Worm (Caenorhabditis elegans): ENCODE measurements around the gene cdh-8.
A peak's percentile ranks its signal among the peaks of the same experiment; 100 is the strongest.

ce11 chrIV:291851-292367 lies 47.7 kb upstream of the cdh-8 start:
- TF ChIP-seq lin-15B (tag; optimal IDR thresholded peaks at IDR 0.05) (no peak), Y116A8C.19 (tag; optimal IDR thresholded peaks at IDR 0.05; ENCODE audit: borderline replicate concordance) (no peak), hlh-17 (GFP tag; optimal IDR thresholded peaks at IDR 0.05; ENCODE audit: borderline replicate concordance) (no peak), ztf-11 (tag; optimal IDR thresholded peaks at IDR 0.05) (no peak), nhr-28 (tag; optimal IDR thresholded peaks at IDR 0.05) (no peak), snpc-4 (tag; optimal IDR thresholded peaks at IDR 0.05) (no peak), swsn-7 (tag; optimal IDR thresholded peaks at IDR 0.05) (no peak), ama-1 (optimal IDR thresholded peaks at IDR 0.05) (peak; percentile 20), pqm-1 (tag; optimal IDR thresholded peaks at IDR 0.05) (peak; percentile 96)
